Worm (Caenorhabditis elegans) whole organism, midembryonic: ENCODE results near the gene K10C2.12.

Experiments used
- T22C8.4 ChIP-seq: fragments of 200-800 bp; sonication (Bioruptor generic); IDR thresholded peaks from 2 replicates; pipeline ENCODE4 v1.3.6; 2022; ENCODE audit warnings: missing genetic modification characterization, missing compliant biosample characterization
- cog-1 ChIP-seq: sonication (generic microtip); optimal IDR thresholded peaks from 2 replicates; lab custom pipeline; 2016; ENCODE audit warnings: missing genetic modification characterization, missing compliant biosample characterization
- flt-1 ChIP-seq: fragments of 200-800 bp; sonication (Bioruptor generic); IDR thresholded peaks from 2 replicates; pipeline ENCODE4 v1.3.6; 2022; ENCODE audit warnings: missing genetic modification characterization, missing compliant biosample characterization
- klf-2 ChIP-seq: fragments of 200-800 bp; sonication (Bioruptor generic); conservative IDR thresholded peaks from 2 replicates; pipeline ENCODE4 v1.3.6; 2022; ENCODE audit warnings: missing genetic modification reagents, missing genetic modification characterization, missing compliant biosample characterization
- med-1 ChIP-seq: sonication (generic microtip); optimal IDR thresholded peaks from 2 replicates; lab custom pipeline; 2017; ENCODE audit warnings: missing genetic modification characterization, mild to moderate bottlenecking, missing compliant biosample characterization, antibody characterized with exemption, missing genetic modification reagents; ENCODE audit not compliant: insufficient read depth
- ref-1 ChIP-seq: fragments of 200-800 bp; sonication (Bioruptor generic); conservative IDR thresholded peaks from 2 replicates; pipeline ENCODE4 v1.3.6; 2022; ENCODE audit warnings: missing genetic modification reagents, missing genetic modification characterization, missing compliant biosample characterization
- tab-1 ChIP-seq: fragments of 200-800 bp; sonication (Bioruptor generic); IDR thresholded peaks from 2 replicates; pipeline ENCODE4 v1.3.6; 2022; ENCODE audit warnings: missing genetic modification characterization, missing compliant biosample characterization
- ztf-23 ChIP-seq: fragments of 200-800 bp; sonication (Bioruptor generic); IDR thresholded peaks from 2 replicates; pipeline ENCODE4 v1.3.6; 2022; ENCODE audit warnings: missing genetic modification reagents, missing genetic modification characterization, missing compliant biosample characterization
- ztf-29 ChIP-seq: fragments of 200-800 bp; sonication (Bioruptor generic); IDR thresholded peaks from 2 replicates; pipeline ENCODE4 v1.3.6; 2022; ENCODE audit warnings: missing genetic modification reagents, missing genetic modification characterization, missing compliant biosample characterization

Gene K10C2.12

DNA sequence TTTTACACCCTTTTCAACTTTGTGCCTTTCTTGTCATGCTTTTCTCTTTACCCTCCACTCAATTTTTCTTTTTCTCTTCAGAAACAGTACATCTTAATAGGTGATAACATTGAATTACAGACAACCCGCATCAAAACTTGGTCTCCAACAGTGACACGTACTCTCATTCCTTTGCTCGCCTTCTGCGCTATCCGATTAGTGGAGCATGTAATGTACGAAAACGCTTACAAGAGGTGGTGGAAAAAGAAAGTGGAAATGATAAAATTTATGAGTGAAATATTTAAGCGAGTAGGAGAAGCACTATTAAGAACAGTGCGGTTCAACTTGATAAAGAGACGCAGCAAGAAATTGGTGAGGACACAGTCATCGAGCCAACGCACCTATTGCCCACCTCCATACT is 36.0 kb upstream of the K10C2.12 start, which contains the start of gene pept-1:
TSS of gene pept-1 (plus strand) at position 306 of the 400 bp plus-strand sequence.
- TF ChIP-seq tab-1 (GFP tag; lab: Robert Waterston, UW) = no peak
- no peak for TF ChIP-seq ztf-23 (GFP tag; lab: Robert Waterston, UW)
- TF ChIP-seq med-1 (GFP tag; lab: Kevin White, UChicago) = no peak
- TF ChIP-seq klf-2 (GFP tag; lab: Robert Waterston, UW) = no peak
- TF ChIP-seq T22C8.4 (GFP tag; lab: Robert Waterston, UW) = no peak
- TF ChIP-seq ref-1 = no peak

DNA sequence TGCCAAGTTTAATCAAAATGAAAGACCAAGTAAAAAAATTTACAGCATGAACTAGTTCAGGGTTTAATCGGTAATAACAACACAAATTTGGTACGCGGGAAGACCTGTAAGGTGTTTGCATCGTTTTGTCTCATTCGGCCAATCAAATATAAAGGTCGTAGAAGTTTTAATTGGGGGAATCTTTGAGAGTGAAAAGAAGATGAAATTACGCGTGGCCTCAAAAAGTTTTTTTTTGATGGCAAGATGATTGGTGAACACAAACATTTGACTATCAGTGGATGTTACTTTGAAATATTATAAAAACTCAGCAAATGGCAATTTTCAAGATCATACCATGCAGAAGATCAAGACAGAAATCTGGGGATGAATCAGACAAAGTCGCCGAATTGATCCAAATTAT is 34.6 kb upstream of the K10C2.12 start, which contains the start of gene nas-33:
TSS of gene nas-33 (minus strand) at position 101 of the 400 bp plus-strand sequence.
- TF ChIP-seq med-1 (GFP tag; lab: Kevin White, UChicago) = no peak
- no peak for TF ChIP-seq tab-1 (GFP tag; lab: Robert Waterston, UW)
- no peak for TF ChIP-seq ref-1
- no peak for TF ChIP-seq ztf-29 (GFP tag; lab: Robert Waterston, UW)
- TF ChIP-seq T22C8.4 (GFP tag; lab: Robert Waterston, UW) = no peak
- no peak for TF ChIP-seq ztf-23 (GFP tag; lab: Robert Waterston, UW)
- TF ChIP-seq cog-1 = no peak
- TF ChIP-seq flt-1 (GFP tag; lab: Robert Waterston, UW) = no peak
- TF ChIP-seq klf-2 (GFP tag; lab: Robert Waterston, UW) = no peak

DNA sequence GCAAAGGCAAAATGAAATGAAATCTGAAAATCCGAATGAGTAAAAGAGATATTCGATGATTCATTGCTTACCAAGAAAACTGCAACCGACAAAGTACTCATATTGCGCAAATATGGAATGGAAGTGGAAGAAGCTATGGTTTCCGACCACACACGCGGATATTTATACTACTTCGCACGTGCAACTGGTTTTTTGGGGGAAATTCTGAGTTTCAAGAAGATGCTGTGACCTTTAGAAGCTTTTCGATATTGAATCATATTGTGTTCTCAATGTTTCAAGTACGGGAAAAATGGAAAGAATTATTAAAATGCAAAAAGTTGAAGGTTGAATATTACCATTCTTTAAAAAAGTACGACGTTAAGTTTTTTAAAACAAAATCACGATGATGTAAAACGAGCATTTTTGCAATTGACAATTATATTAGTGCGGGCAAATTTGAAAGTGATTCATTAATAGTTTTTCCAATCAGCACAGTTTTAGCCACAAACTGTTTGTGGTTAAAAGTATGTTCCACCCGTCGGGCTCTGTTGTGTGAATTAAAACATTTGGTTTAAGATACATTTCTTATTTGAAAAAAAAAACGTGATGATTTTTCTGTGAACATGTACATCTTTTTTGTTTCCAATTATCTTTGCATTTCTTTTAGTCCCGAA is 30.4 kb upstream of the K10C2.12 start, which contains the start of the genes grl-6 and K10C2.6:
TSS of gene grl-6 (minus strand) at position 101 of the 653 bp plus-strand sequence.
TSS of gene K10C2.6 (plus strand) at position 603 of the 653 bp plus-strand sequence.
- TF ChIP-seq med-1 (GFP tag; lab: Kevin White, UChicago) (no peak), tab-1 (GFP tag; lab: Robert Waterston, UW) (no peak), ref-1 (no peak), klf-2 (GFP tag; lab: Robert Waterston, UW) (no peak), flt-1 (GFP tag; lab: Robert Waterston, UW) (no peak), cog-1 (no peak), ztf-23 (GFP tag; lab: Robert Waterston, UW) (no peak), T22C8.4 (GFP tag; lab: Robert Waterston, UW) (no peak), ztf-29 (GFP tag; lab: Robert Waterston, UW) (no peak)

DNA sequence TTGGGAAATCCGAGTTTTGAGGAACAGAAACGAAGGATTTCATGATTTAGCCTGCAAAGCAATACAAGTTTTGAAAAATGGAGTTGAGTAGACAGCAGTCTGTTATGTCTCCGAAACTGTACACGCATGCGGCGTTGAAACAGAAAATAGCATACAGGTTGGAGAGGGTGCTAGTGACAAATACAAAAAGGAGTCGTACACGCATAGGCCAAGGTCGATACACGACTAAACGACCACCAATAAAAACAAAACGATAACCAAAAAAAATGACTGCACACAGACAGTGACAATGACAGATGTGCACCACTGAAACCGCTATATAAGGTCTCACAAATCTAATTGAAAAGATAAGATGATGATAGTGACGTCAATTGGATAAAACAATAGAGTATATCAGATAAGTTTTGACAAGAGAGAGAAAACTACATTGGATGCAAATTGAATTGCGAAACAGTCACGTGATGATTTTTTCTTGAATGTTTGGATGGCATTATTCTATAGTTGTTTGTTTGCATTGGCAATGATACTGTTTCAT is 28.4 kb upstream of the K10C2.12 start, which contains the start of gene fah-1:
TSS of gene fah-1 (minus strand) at position 51 of the 535 bp plus-strand sequence.
- no peak for TF ChIP-seq ztf-23 (GFP tag; lab: Robert Waterston, UW)
- TF ChIP-seq cog-1 = no peak
- TF ChIP-seq T22C8.4 (GFP tag; lab: Robert Waterston, UW) = no peak
- TF ChIP-seq ztf-29 (GFP tag; lab: Robert Waterston, UW) = no peak
- no peak for TF ChIP-seq klf-2 (GFP tag; lab: Robert Waterston, UW)
- no peak for TF ChIP-seq tab-1 (GFP tag; lab: Robert Waterston, UW)
- TF ChIP-seq med-1 (GFP tag; lab: Kevin White, UChicago) = no peak
- TF ChIP-seq flt-1 (GFP tag; lab: Robert Waterston, UW) = no peak
- TF ChIP-seq ref-1 = no peak

DNA sequence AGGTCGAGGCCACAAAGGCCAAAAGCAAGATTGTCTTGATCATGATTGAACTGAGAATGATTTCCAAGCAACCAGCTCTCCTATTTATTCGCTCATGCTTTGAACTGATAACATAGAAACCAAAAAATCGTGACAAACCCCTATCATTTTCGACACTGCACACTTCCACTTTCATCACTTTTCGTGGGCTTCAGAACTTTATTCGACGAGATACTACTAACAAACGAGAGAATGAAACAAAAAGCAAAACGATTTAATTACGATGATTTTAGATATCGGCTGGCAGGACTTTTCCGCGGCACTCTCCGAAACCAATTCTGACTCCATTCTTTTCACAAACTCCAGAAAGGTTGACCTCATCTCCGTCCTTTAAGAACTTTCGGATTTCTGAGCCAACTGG is 26.0 kb upstream of the K10C2.12 start, which contains the start of gene asp-14:
TSS of gene asp-14 (minus strand) at position 101 of the 400 bp plus-strand sequence.
- no peak for TF ChIP-seq klf-2 (GFP tag; lab: Robert Waterston, UW)
- no peak for TF ChIP-seq tab-1 (GFP tag; lab: Robert Waterston, UW)
- TF ChIP-seq cog-1 = no peak
- TF ChIP-seq ztf-23 (GFP tag; lab: Robert Waterston, UW) = no peak

DNA sequence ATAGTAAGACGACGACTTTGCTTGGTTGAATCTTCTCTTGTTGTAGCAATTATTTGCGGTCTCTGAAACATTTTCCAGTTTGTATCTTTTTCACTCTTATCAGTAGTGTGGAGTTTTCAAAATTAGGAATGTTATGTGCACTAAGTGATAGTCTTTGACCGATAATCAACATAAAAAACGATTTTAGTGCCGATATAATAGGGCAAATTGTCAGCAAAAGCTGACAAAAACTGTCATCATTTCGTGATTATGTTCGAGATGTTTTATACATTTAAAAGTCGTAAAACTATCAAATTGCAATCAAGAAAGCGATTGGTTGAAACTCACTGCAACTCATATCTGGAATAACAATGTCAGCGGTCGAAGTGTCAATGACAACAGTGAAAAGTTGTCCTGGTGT is 24.7 kb upstream of the K10C2.12 start:
- no peak for TF ChIP-seq klf-2 (GFP tag; lab: Robert Waterston, UW)
- no peak for TF ChIP-seq ref-1

DNA sequence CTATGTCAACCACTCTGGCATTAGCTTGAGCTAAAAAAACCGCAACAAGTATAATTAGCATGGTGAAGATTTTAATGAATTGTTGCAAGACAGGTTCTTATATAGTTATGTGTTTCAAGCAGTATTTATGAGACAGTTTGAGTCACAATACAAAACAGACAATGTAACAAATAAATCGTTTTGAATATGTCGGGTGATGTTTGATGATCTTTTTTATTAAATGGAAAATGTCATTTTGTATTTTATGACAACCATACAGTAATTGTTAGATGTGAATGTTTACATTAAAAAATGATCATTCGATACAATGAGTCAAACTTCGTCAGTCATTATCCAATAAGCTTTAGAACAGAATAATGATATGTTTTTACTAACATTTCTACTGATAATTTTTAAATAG is 22.8 kb upstream of the K10C2.12 start, which contains the start of gene K10C2.7:
TSS of gene K10C2.7 (minus strand) at position 101 of the 400 bp plus-strand sequence.
- no peak for TF ChIP-seq flt-1 (GFP tag; lab: Robert Waterston, UW)
- TF ChIP-seq tab-1 (GFP tag; lab: Robert Waterston, UW) = no peak
- TF ChIP-seq cog-1 = no peak
- no peak for TF ChIP-seq klf-2 (GFP tag; lab: Robert Waterston, UW)
- no peak for TF ChIP-seq T22C8.4 (GFP tag; lab: Robert Waterston, UW)
- no peak for TF ChIP-seq ref-1
- no peak for TF ChIP-seq med-1 (GFP tag; lab: Kevin White, UChicago)
- no peak for TF ChIP-seq ztf-29 (GFP tag; lab: Robert Waterston, UW)
- TF ChIP-seq ztf-23 (GFP tag; lab: Robert Waterston, UW) = no peak

DNA sequence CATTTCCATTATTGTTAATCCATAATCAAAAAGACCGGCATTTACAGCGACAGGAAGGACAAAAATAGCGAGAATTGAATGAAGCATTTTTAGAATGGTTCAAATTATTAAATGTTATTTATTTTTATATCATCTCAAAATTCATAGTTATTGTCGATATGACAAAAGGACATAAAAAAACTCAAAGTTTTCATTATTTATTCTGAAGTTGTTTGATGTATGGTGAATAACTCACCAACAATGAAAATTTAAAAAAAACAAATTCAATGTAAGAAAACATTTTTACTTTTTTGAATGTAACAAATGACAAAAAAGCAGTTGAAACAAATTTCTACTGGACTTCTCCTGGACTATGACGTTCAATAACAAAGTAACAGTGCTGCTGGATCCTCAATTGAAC is 19.9 kb upstream of the K10C2.12 start, which contains the start of gene K10C2.14:
TSS of gene K10C2.14 (minus strand) at position 101 of the 400 bp plus-strand sequence.
- TF ChIP-seq med-1 (GFP tag; lab: Kevin White, UChicago) (no peak), ref-1 (no peak), klf-2 (GFP tag; lab: Robert Waterston, UW) (no peak), tab-1 (GFP tag; lab: Robert Waterston, UW) (no peak), ztf-29 (GFP tag; lab: Robert Waterston, UW) (no peak), ztf-23 (GFP tag; lab: Robert Waterston, UW) (no peak), flt-1 (GFP tag; lab: Robert Waterston, UW) (no peak), T22C8.4 (GFP tag; lab: Robert Waterston, UW) (no peak), cog-1 (no peak)

DNA sequence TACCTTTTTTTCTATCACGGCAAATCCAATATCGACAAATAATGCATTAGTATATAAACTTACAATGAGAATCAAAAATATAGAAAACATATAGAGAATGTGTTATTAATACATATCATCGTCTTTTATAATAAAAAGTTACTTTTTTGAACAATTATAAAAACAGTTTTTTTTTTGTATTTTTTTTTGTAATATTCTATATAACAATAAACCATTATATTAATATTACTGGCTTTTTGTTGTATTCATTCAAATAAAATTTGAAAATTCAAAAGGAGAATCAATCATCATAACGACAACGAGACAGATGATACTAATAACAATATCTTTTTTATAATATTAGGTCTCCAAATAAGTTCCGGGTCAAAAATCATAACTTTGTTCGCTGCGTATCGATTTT is 17.0 kb upstream of the K10C2.12 start, which contains the start of gene K10C2.8:
TSS of gene K10C2.8 (minus strand) at position 101 of the 400 bp plus-strand sequence.
- TF ChIP-seq flt-1 (GFP tag; lab: Robert Waterston, UW) (no peak), ztf-29 (GFP tag; lab: Robert Waterston, UW) (no peak), ref-1 (no peak), klf-2 (GFP tag; lab: Robert Waterston, UW) (no peak), cog-1 (no peak), med-1 (GFP tag; lab: Kevin White, UChicago) (no peak), T22C8.4 (GFP tag; lab: Robert Waterston, UW) (no peak)
